Worm (Caenorhabditis elegans) whole organism, L2 larva: ENCODE data around the gene ckb-1.

Source experiments
- C34F6.9 ChIP-seq: fragments of 150-350 bp; optimal IDR thresholded peaks from 2 replicates; lab custom pipeline; 2014; ENCODE audit warnings: missing biosample characterization, missing genetic modification characterization
- F13H6.1 ChIP-seq: sonication (generic microtip); optimal IDR thresholded peaks from 2 replicates; lab custom pipeline; 2016; ENCODE audit warnings: missing genetic modification characterization, missing compliant biosample characterization
- R02D3.7 ChIP-seq: fragments of 150-350 bp; optimal IDR thresholded peaks from 2 replicates; lab custom pipeline; 2014; ENCODE audit warnings: missing biosample characterization, missing genetic modification characterization
- Y55F3AM.14 ChIP-seq: fragments of 200-800 bp; sonication (Bioruptor generic); optimal IDR thresholded peaks from 2 replicates; lab custom pipeline; 2018; ENCODE audit warnings: mild to moderate bottlenecking, missing genetic modification characterization, missing compliant biosample characterization
- ZK546.5 ChIP-seq: sonication (generic microtip); optimal IDR thresholded peaks from 2 replicates; lab custom pipeline; 2017; ENCODE audit warnings: missing biosample characterization, missing genetic modification characterization
- aly-2 ChIP-seq: fragments of 150-350 bp; optimal IDR thresholded peaks from 2 replicates; lab custom pipeline; 2014; ENCODE audit warnings: missing biosample characterization, missing genetic modification characterization
- ama-1 ChIP-seq: fragments of 150-350 bp; optimal IDR thresholded peaks from 2 replicates; lab custom pipeline; 2018; ENCODE audit warnings: inconsistent platforms
- blmp-1 ChIP-seq: sonication (generic microtip); optimal IDR thresholded peaks from 2 replicates; lab custom pipeline; 2017; ENCODE audit warnings: missing genetic modification characterization, mild to moderate bottlenecking, missing compliant biosample characterization, antibody characterized with exemption, moderate library complexity; ENCODE audit not compliant: insufficient read depth
- ceh-16 ChIP-seq: fragments of 150-350 bp; optimal IDR thresholded peaks from 2 replicates; lab custom pipeline; 2014; ENCODE audit warnings: missing biosample characterization, missing genetic modification characterization
- crh-2 ChIP-seq: sonication (generic microtip); optimal IDR thresholded peaks from 2 replicates; lab custom pipeline; 2017; ENCODE audit warnings: missing biosample characterization, missing genetic modification characterization
- dmd-4 ChIP-seq: sonication (generic microtip); optimal IDR thresholded peaks from 2 replicates; lab custom pipeline; 2017; ENCODE audit warnings: missing biosample characterization, missing genetic modification characterization
- elt-1 ChIP-seq: fragments of 150-350 bp; optimal IDR thresholded peaks from 2 replicates; lab custom pipeline; 2014; ENCODE audit warnings: missing biosample characterization, missing genetic modification characterization
- fos-1 ChIP-seq: fragments of 150-350 bp; optimal IDR thresholded peaks from 2 replicates; lab custom pipeline; 2014; ENCODE audit warnings: missing biosample characterization, missing genetic modification characterization
- gmeb-1 ChIP-seq: fragments of 150-350 bp; optimal IDR thresholded peaks from 2 replicates; lab custom pipeline; 2014; ENCODE audit warnings: missing biosample characterization, missing genetic modification characterization
- lin-39 ChIP-seq: fragments of 150-350 bp; optimal IDR thresholded peaks from 2 replicates; lab custom pipeline; 2014; ENCODE audit warnings: missing biosample characterization, missing genetic modification reagents, missing genetic modification characterization
- lsy-2 ChIP-seq, 2 experiments: fragments of 150-350 bp in 1 of 2; sonication (generic microtip) in 1 of 2; optimal IDR thresholded peaks; 2 replicates each; lab custom pipeline; 2014 to 2017; ENCODE audit warnings: missing biosample characterization in 2 of 2, missing genetic modification characterization in 2 of 2
- mbf-1 ChIP-seq: sonication (generic microtip); optimal IDR thresholded peaks from 2 replicates; lab custom pipeline; 2017; ENCODE audit warnings: missing biosample characterization, missing genetic modification characterization
- nhr-10 ChIP-seq: sonication (generic microtip); optimal IDR thresholded peaks from 2 replicates; lab custom pipeline; 2017; ENCODE audit warnings: missing biosample characterization, missing genetic modification characterization
- nhr-12 ChIP-seq: fragments of 150-350 bp; optimal IDR thresholded peaks from 2 replicates; lab custom pipeline; 2014; ENCODE audit warnings: missing biosample characterization, missing genetic modification characterization
- nhr-23 ChIP-seq: fragments of 150-350 bp; optimal IDR thresholded peaks from 2 replicates; lab custom pipeline; 2014; ENCODE audit warnings: missing biosample characterization, missing genetic modification reagents, missing genetic modification characterization
- nhr-237 ChIP-seq: fragments of 150-350 bp; optimal IDR thresholded peaks from 2 replicates; lab custom pipeline; 2014; ENCODE audit warnings: missing biosample characterization, missing genetic modification characterization
- nhr-25 ChIP-seq: fragments of 150-350 bp; sonication (generic microtip); optimal IDR thresholded peaks from 3 replicates; lab custom pipeline; 2014; ENCODE audit warnings: missing biosample characterization, missing genetic modification characterization
- nhr-6 ChIP-seq: fragments of 150-350 bp; optimal IDR thresholded peaks from 2 replicates; lab custom pipeline; 2014; ENCODE audit warnings: missing biosample characterization, missing genetic modification characterization
- sem-4 ChIP-seq: fragments of 150-350 bp; optimal IDR thresholded peaks from 2 replicates; lab custom pipeline; 2014; ENCODE audit warnings: missing biosample characterization, missing genetic modification reagents, missing genetic modification characterization
- skn-1 ChIP-seq: sonication (generic microtip); optimal IDR thresholded peaks from 2 replicates; lab custom pipeline; 2017; ENCODE audit warnings: missing biosample characterization, missing genetic modification characterization
- sma-9 ChIP-seq, 2 experiments: fragments of 150-350 bp in 1 of 2; sonication (generic microtip) in 1 of 2; optimal IDR thresholded peaks; 2 replicates each; lab custom pipeline; 2014 to 2016; ENCODE audit warnings: missing genetic modification characterization in 2 of 2, mild to moderate bottlenecking in 1 of 2, missing biosample characterization in 1 of 2, missing compliant biosample characterization in 1 of 2, missing genetic modification reagents in 1 of 2, moderate library complexity in 1 of 2
- snpc-4 ChIP-seq: fragments of 150-350 bp; optimal IDR thresholded peaks from 2 replicates; lab custom pipeline; 2014; ENCODE audit warnings: missing biosample characterization, missing genetic modification characterization
- unc-39 ChIP-seq: fragments of 150-350 bp; optimal IDR thresholded peaks from 2 replicates; lab custom pipeline; 2014; ENCODE audit warnings: missing biosample characterization, missing genetic modification characterization
- unc-55 ChIP-seq: fragments of 150-350 bp; sonication (generic microtip); optimal IDR thresholded peaks from 3 replicates; lab custom pipeline; 2014; ENCODE audit warnings: missing biosample characterization, missing genetic modification reagents, missing genetic modification characterization
- zag-1 ChIP-seq: fragments of 150-350 bp; optimal IDR thresholded peaks from 2 replicates; lab custom pipeline; 2014; ENCODE audit warnings: missing biosample characterization, missing genetic modification characterization
- ztf-11 ChIP-seq: sonication (generic microtip); optimal IDR thresholded peaks from 2 replicates; lab custom pipeline; 2017; ENCODE audit warnings: missing biosample characterization, missing genetic modification characterization
- ztf-4 ChIP-seq: fragments of 150-350 bp; optimal IDR thresholded peaks from 2 replicates; lab custom pipeline; 2014; ENCODE audit warnings: missing biosample characterization, missing genetic modification characterization

ckb-1 gene

ce11 chrIII:4380835-4381234, 15.8 kb downstream of the ckb-1 start:
- TF ChIP-seq C34F6.9 (peak; percentile 20), ceh-16 (tag; lab: Kevin White, UChicago) (no peak)
- TF ChIP-seq, all 48 proteins: peak for 1

ce11 chrIII:4381343-4381742, 16.3 kb downstream of the ckb-1 start, which contains the start of gene pals-27:
Gene pals-27 (plus strand): TSS chrIII:4381643.
- TF ChIP-seq ZK546.5 (tag; lab: Kevin White, UChicago) (no peak), ztf-4 (tag; lab: Kevin White, UChicago) (no peak), unc-55 (GFP tag; lab: Kevin White, UChicago) (no peak), ztf-11 (no peak), nhr-12 (no peak), nhr-237 (tag; lab: Kevin White, UChicago) (no peak), F13H6.1 (no peak), ama-1 (lab: Kevin White, UChicago) (no peak)

- TF ChIP-seq fos-1 (tag; lab: Kevin White, UChicago) (no peak), lin-39 (no peak), dmd-4 (tag; lab: Kevin White, UChicago) (no peak), sma-9 (GFP tag; optimal IDR thresholded peaks at IDR 0.05; lab: Kevin White, UChicago) (no peak), sma-9 (tag; optimal IDR thresholded peaks at IDR 0.05; lab: Kevin White, UChicago) (no peak), elt-1 (tag; lab: Kevin White, UChicago) (no peak), Y55F3AM.14 (GFP tag; lab: Kevin White, UChicago) (no peak), snpc-4 (tag; lab: Kevin White, UChicago) (no peak), ama-1 (lab: Kevin White, UChicago) (no peak), sem-4 (tag; lab: Kevin White, UChicago) (no peak), nhr-6 (tag; lab: Kevin White, UChicago) (no peak)
Measured at ce11 chrIII:4382118-4382517, 17.0 kb downstream of the ckb-1 start.

ce11 chrIII:4384487-4384886, 19.4 kb downstream of the ckb-1 start, which contains the start of gene pals-28:
Gene pals-28 (plus strand): TSS chrIII:4384787.
- TF ChIP-seq mbf-1 (tag; lab: Kevin White, UChicago) (no peak), gmeb-1 (tag; lab: Kevin White, UChicago) (no peak), fos-1 (tag; lab: Kevin White, UChicago) (no peak), nhr-25 (no peak), nhr-23 (tag; lab: Kevin White, UChicago) (no peak), Y55F3AM.14 (GFP tag; lab: Kevin White, UChicago) (no peak), unc-39 (tag; lab: Kevin White, UChicago) (no peak), crh-2 (tag; lab: Kevin White, UChicago) (no peak), ama-1 (lab: Kevin White, UChicago) (no peak), snpc-4 (tag; lab: Kevin White, UChicago) (no peak), nhr-6 (tag; lab: Kevin White, UChicago) (no peak), zag-1 (no peak)

- TF ChIP-seq nhr-10 (tag; lab: Kevin White, UChicago) (no peak), skn-1 (no peak), nhr-25 (no peak), aly-2 (tag; lab: Kevin White, UChicago) (no peak), nhr-12 (no peak), R02D3.7 (tag; lab: Kevin White, UChicago) (no peak), nhr-237 (tag; lab: Kevin White, UChicago) (no peak), zag-1 (no peak), C34F6.9 (no peak), ZK546.5 (tag; lab: Kevin White, UChicago) (no peak), lsy-2 (tag; optimal IDR thresholded peaks at IDR 0.05; lab: Kevin White, UChicago) (no peak), blmp-1 (tag; lab: Kevin White, UChicago) (no peak), unc-39 (tag; lab: Kevin White, UChicago) (no peak), gmeb-1 (tag; lab: Kevin White, UChicago) (no peak)
Measured at ce11 chrIII:4390421-4390820, 25.3 kb downstream of the ckb-1 start.

- TF ChIP-seq nhr-237 (tag; lab: Kevin White, UChicago): no peak
- TF ChIP-seq C34F6.9: no peak
- peak; percentile 66 for TF ChIP-seq blmp-1 (tag; lab: Kevin White, UChicago)
- TF ChIP-seq, all 48 proteins: peak for 1
Measured at ce11 chrIII:4391319-4391718, 26.2 kb downstream of the ckb-1 start.
